Fruit fly (Drosophila melanogaster) Kc167 (cell line): ENCODE data around the gene CG33286.

Experiments used
- Myc ChIP-seq: fragments of >200 bp; optimal IDR thresholded peaks from 2 replicates; lab custom pipeline; 2017; ENCODE audit warnings: missing external identifiers
- Sin3A ChIP-seq: fragments of >200 bp; optimal IDR thresholded peaks from 2 replicates; lab custom pipeline; 2018; ENCODE audit warnings: missing external identifiers
- h ChIP-seq: fragments of >200 bp; optimal IDR thresholded peaks from 3 replicates; lab custom pipeline; 2018; ENCODE audit warnings: missing external identifiers
- insv ChIP-seq: fragments of >200 bp; optimal IDR thresholded peaks from 3 replicates; lab custom pipeline; 2018; ENCODE audit warnings: missing external identifiers
- psq ChIP-seq: fragments of >200 bp; optimal IDR thresholded peaks from 2 replicates; lab custom pipeline; 2017; ENCODE audit warnings: missing external identifiers
- ttk ChIP-seq: sonication (Bioruptor generic); optimal IDR thresholded peaks from 2 replicates; lab custom pipeline; 2017; ENCODE audit warnings: missing external identifiers

DNA sequence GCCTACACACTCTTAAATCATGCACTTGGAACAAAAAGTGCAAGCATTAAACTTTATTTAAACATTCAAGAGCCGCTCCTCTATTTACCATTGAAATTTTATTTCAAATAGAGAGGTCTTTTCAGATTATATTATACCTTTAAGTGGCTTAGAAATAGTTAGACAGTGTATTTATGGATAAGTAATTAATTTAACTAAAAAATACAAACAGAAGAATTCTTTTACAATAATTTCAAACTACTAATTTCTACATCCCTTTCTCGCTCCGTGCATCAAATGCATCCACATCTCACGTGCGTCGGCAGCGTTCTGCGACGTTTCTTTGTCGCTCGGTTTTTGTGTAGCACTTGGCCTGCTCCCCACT is 24.4 kb downstream of the CG33286 start:
- TF ChIP-seq insv (lab: Kevin White, UChicago) = no peak
- no peak for TF ChIP-seq h (lab: Kevin White, UChicago)
- TF ChIP-seq psq = no peak
- TF ChIP-seq Myc = no peak
- TF ChIP-seq Sin3A (lab: Kevin White, UChicago) = no peak
- no peak for TF ChIP-seq ttk
